Fruit fly (Drosophila melanogaster) whole organism, embryonic: Measurements from ENCODE around the gene yellow-e.

Source experiments
- Asciz ChIP-seq: fragments of 200-800 bp; sonication (Bioruptor generic); optimal IDR thresholded peaks from 2 replicates; lab custom pipeline; 2017; ENCODE audit warnings: missing biosample characterization, mild to moderate bottlenecking, missing genetic modification characterization, missing genetic modification reagents
- BtbVII ChIP-seq: fragments of 200-800 bp; sonication (Bioruptor generic); optimal IDR thresholded peaks from 3 replicates; lab custom pipeline; 2017; ENCODE audit warnings: missing biosample characterization, mild to moderate bottlenecking, missing genetic modification characterization
- CG10366 ChIP-seq: fragments of 200-800 bp; sonication (Bioruptor generic); IDR thresholded peaks from 2 replicates; pipeline ENCODE4 v1.3.6; 2022; ENCODE audit warnings: missing biosample characterization, missing genetic modification characterization
- CG10431 ChIP-seq: fragments of 200-800 bp; sonication (Bioruptor generic); optimal IDR thresholded peaks from 3 replicates; lab custom pipeline; 2018; ENCODE audit warnings: missing biosample characterization, mild to moderate bottlenecking, missing genetic modification characterization
- CG10462 ChIP-seq: fragments of 200-800 bp; sonication (Bioruptor generic); optimal IDR thresholded peaks from 2 replicates; lab custom pipeline; 2016; ENCODE audit warnings: missing biosample characterization, missing genetic modification characterization
- CG12155 ChIP-seq: fragments of 200-800 bp; sonication (Bioruptor generic); optimal IDR thresholded peaks from 3 replicates; lab custom pipeline; 2016; ENCODE audit warnings: missing biosample characterization, missing genetic modification characterization
- CG14860 ChIP-seq: fragments of 200-800 bp; sonication (Bioruptor generic); IDR thresholded peaks from 3 replicates; pipeline ENCODE4 v1.3.6; 2022; ENCODE audit warnings: missing biosample characterization, missing genetic modification characterization; ENCODE audit not compliant: partially characterized antibody
- CG15269 ChIP-seq: fragments of 200-800 bp; sonication (Bioruptor generic); optimal IDR thresholded peaks from 2 replicates; lab custom pipeline; 2018; ENCODE audit warnings: missing biosample characterization, mild to moderate bottlenecking, missing genetic modification characterization, moderate library complexity
- CG1529 ChIP-seq: fragments of 200-800 bp; sonication (Bioruptor generic); optimal IDR thresholded peaks from 3 replicates; lab custom pipeline; 2018; ENCODE audit warnings: missing biosample characterization, missing genetic modification characterization
- CG17328 ChIP-seq: fragments of 200-800 bp; sonication (Bioruptor generic); IDR thresholded peaks from 2 replicates; pipeline ENCODE4 v1.3.6; 2022; ENCODE audit warnings: missing biosample characterization, missing genetic modification characterization
- CG17912 ChIP-seq: fragments of 200-800 bp; sonication (Bioruptor generic); optimal IDR thresholded peaks from 2 replicates; lab custom pipeline; 2018; ENCODE audit warnings: missing biosample characterization, mild to moderate bottlenecking, missing genetic modification characterization
- CG1792 ChIP-seq: fragments of 200-800 bp; sonication (Bioruptor generic); optimal IDR thresholded peaks from 2 replicates; lab custom pipeline; 2016; ENCODE audit warnings: missing biosample characterization, missing genetic modification characterization
- CG2678 ChIP-seq: fragments of 200-800 bp; sonication (Bioruptor generic); optimal IDR thresholded peaks from 3 replicates; lab custom pipeline; 2019; ENCODE audit warnings: missing biosample characterization, mild to moderate bottlenecking, missing genetic modification characterization, moderate library complexity
- CG2712 ChIP-seq: fragments of 200-800 bp; optimal IDR thresholded peaks from 3 replicates; lab custom pipeline; 2019; ENCODE audit warnings: missing biosample characterization, mild to moderate bottlenecking, missing genetic modification characterization, moderate library complexity
- CG32772 ChIP-seq: fragments of 200-800 bp; sonication (Bioruptor generic); IDR thresholded peaks from 2 replicates; pipeline ENCODE4 v1.3.6; 2022; ENCODE audit warnings: missing biosample characterization, missing genetic modification characterization
- CG4328 ChIP-seq: fragments of 200-800 bp; sonication (Bioruptor generic); optimal IDR thresholded peaks from 3 replicates; lab custom pipeline; 2017; ENCODE audit warnings: missing biosample characterization, missing genetic modification reagents, missing genetic modification characterization
- CG4360 ChIP-seq: fragments of 200-800 bp; sonication (Bioruptor generic); IDR thresholded peaks from 2 replicates; pipeline ENCODE4 v1.3.6; 2022; ENCODE audit warnings: missing biosample characterization, missing genetic modification characterization
- CG4617 ChIP-seq: fragments of 200-800 bp; sonication (Bioruptor generic); optimal IDR thresholded peaks from 3 replicates; lab custom pipeline; 2016; ENCODE audit warnings: missing biosample characterization, missing genetic modification characterization, borderline replicate concordance
- CG4820 ChIP-seq: fragments of 200-800 bp; sonication (Bioruptor generic); optimal IDR thresholded peaks from 3 replicates; lab custom pipeline; 2016; ENCODE audit warnings: missing biosample characterization, missing genetic modification characterization
- CG6175 ChIP-seq: fragments of 200-800 bp; sonication (Bioruptor generic); IDR thresholded peaks from 3 replicates; pipeline ENCODE4 v1.3.6; 2022; ENCODE audit warnings: missing biosample characterization, missing genetic modification characterization
- CG7372 ChIP-seq: fragments of 200-800 bp; sonication (Bioruptor generic); IDR thresholded peaks from 2 replicates; pipeline ENCODE4 v1.3.6; 2022; ENCODE audit warnings: missing biosample characterization, missing genetic modification characterization
- CG7839 ChIP-seq: fragments of 200-800 bp; sonication (Bioruptor generic); optimal IDR thresholded peaks from 3 replicates; lab custom pipeline; 2018; ENCODE audit warnings: missing biosample characterization, mild to moderate bottlenecking, missing genetic modification characterization, moderate library complexity
- CG8281 ChIP-seq: fragments of 200-800 bp; sonication (Bioruptor generic); optimal IDR thresholded peaks from 2 replicates; lab custom pipeline; 2018; ENCODE audit warnings: missing biosample characterization, mild to moderate bottlenecking, missing genetic modification characterization, moderate library complexity
- CG9437 ChIP-seq: fragments of 200-800 bp; sonication (Bioruptor generic); optimal IDR thresholded peaks from 2 replicates; lab custom pipeline; 2018; ENCODE audit warnings: missing biosample characterization, mild to moderate bottlenecking, missing genetic modification characterization
- Ets97D ChIP-seq: fragments of 200-800 bp; sonication (Bioruptor generic); optimal IDR thresholded peaks from 3 replicates; lab custom pipeline; 2016; ENCODE audit warnings: missing biosample characterization, missing genetic modification characterization
- Lim3 ChIP-seq: fragments of 200-800 bp; sonication (Bioruptor generic); IDR thresholded peaks from 2 replicates; pipeline ENCODE4 v1.3.6; 2022; ENCODE audit warnings: missing biosample characterization, missing genetic modification characterization
- MTF-1 ChIP-seq: fragments of 200-800 bp; sonication (Bioruptor generic); optimal IDR thresholded peaks from 2 replicates; lab custom pipeline; 2018; ENCODE audit warnings: missing biosample characterization, mild to moderate bottlenecking, missing genetic modification characterization, borderline replicate concordance
- NK7.1 ChIP-seq: fragments of 200-800 bp; sonication (Bioruptor generic); optimal IDR thresholded peaks from 3 replicates; lab custom pipeline; 2016; ENCODE audit warnings: missing biosample characterization, missing genetic modification characterization
- Ravus ChIP-seq: fragments of 200-800 bp; sonication (Bioruptor generic); IDR thresholded peaks from 2 replicates; pipeline ENCODE4 v1.3.6; 2022; ENCODE audit warnings: missing biosample characterization, missing genetic modification characterization
- Side ChIP-seq: fragments of 200-800 bp; sonication (Bioruptor generic); optimal IDR thresholded peaks from 2 replicates; lab custom pipeline; 2016; ENCODE audit warnings: missing biosample characterization, missing genetic modification characterization
- aop ChIP-seq: fragments of 200-800 bp; sonication (Bioruptor generic); IDR thresholded peaks from 2 replicates; pipeline ENCODE4 v1.3.6; 2022; ENCODE audit warnings: missing biosample characterization, missing genetic modification characterization
- ap ChIP-seq: fragments of 200-800 bp; sonication (Bioruptor generic); IDR thresholded peaks from 2 replicates; pipeline ENCODE4 v1.3.6; 2022; ENCODE audit warnings: missing biosample characterization, missing genetic modification characterization
- bbx ChIP-seq: fragments of 200-800 bp; sonication (Bioruptor generic); IDR thresholded peaks from 2 replicates; pipeline ENCODE4 v1.3.6; 2022; ENCODE audit warnings: missing biosample characterization, missing genetic modification characterization; ENCODE audit not compliant: partially characterized antibody
- chm ChIP-seq: fragments of 200-800 bp; sonication (Bioruptor generic); IDR thresholded peaks from 2 replicates; pipeline ENCODE4 v1.3.6; 2022; ENCODE audit warnings: missing biosample characterization, missing genetic modification characterization
- da ChIP-seq: fragments of 200-800 bp; sonication (Bioruptor generic); optimal IDR thresholded peaks from 2 replicates; lab custom pipeline; 2016; ENCODE audit warnings: missing biosample characterization, missing genetic modification characterization
- dmrt11E ChIP-seq: fragments of 200-800 bp; sonication (Bioruptor generic); optimal IDR thresholded peaks from 3 replicates; lab custom pipeline; 2018; ENCODE audit warnings: missing biosample characterization, mild to moderate bottlenecking, missing genetic modification characterization, moderate library complexity
- insv ChIP-seq, 2 experiments: fragments of 200-800 bp; sonication (Bioruptor generic); optimal IDR thresholded peaks; 3 replicates each; lab custom pipeline; 2016 to 2018; ENCODE audit warnings: missing biosample characterization in 2 of 2, missing genetic modification characterization in 2 of 2
- jing ChIP-seq: fragments of 200-800 bp; sonication (Bioruptor generic); optimal IDR thresholded peaks from 2 replicates; lab custom pipeline; 2018; ENCODE audit warnings: missing biosample characterization, mild to moderate bottlenecking, missing genetic modification characterization
- kah ChIP-seq: fragments of 200-800 bp; sonication (Bioruptor generic); optimal IDR thresholded peaks from 2 replicates; lab custom pipeline; 2018; ENCODE audit warnings: missing biosample characterization, mild to moderate bottlenecking, missing genetic modification characterization
- klu ChIP-seq: fragments of 200-800 bp; sonication (Bioruptor generic); IDR thresholded peaks from 2 replicates; pipeline ENCODE4 v1.3.6; 2022; ENCODE audit warnings: missing biosample characterization, missing genetic modification characterization
- p53 ChIP-seq: fragments of 200-800 bp; sonication (Bioruptor generic); optimal IDR thresholded peaks from 2 replicates; lab custom pipeline; 2016; ENCODE audit warnings: missing biosample characterization, missing genetic modification characterization
- pita ChIP-seq: fragments of 200-800 bp; sonication (Bioruptor generic); optimal IDR thresholded peaks from 2 replicates; lab custom pipeline; 2017; ENCODE audit warnings: missing biosample characterization, mild to moderate bottlenecking, missing genetic modification characterization
- pnt ChIP-seq: fragments of 200-800 bp; sonication (Bioruptor generic); optimal IDR thresholded peaks from 3 replicates; lab custom pipeline; 2016; ENCODE audit warnings: missing biosample characterization, missing genetic modification characterization
- scrt ChIP-seq: fragments of 200-800 bp; sonication (Bioruptor generic); optimal IDR thresholded peaks from 2 replicates; lab custom pipeline; 2018; ENCODE audit warnings: missing biosample characterization, mild to moderate bottlenecking, missing genetic modification characterization, moderate library complexity
- sd ChIP-seq: fragments of 200-800 bp; sonication (Bioruptor generic); optimal IDR thresholded peaks from 3 replicates; lab custom pipeline; 2018; ENCODE audit warnings: missing biosample characterization, mild to moderate bottlenecking, missing genetic modification characterization, moderate library complexity
- sob ChIP-seq: fragments of 200-800 bp; sonication (Bioruptor generic); IDR thresholded peaks from 2 replicates; pipeline ENCODE4 v1.3.6; 2022; ENCODE audit warnings: missing biosample characterization, missing genetic modification characterization
- tll ChIP-seq, 2 experiments: fragments of 200-800 bp in 1 of 2; fragments of >200 bp in 1 of 2; sonication (Bioruptor generic) in 1 of 2; optimal IDR thresholded peaks; 2 replicates each; lab custom pipeline; 2017 to 2019; ENCODE audit warnings: missing biosample characterization in 2 of 2, missing genetic modification characterization in 2 of 2, mild to moderate bottlenecking in 1 of 2, moderate library complexity in 1 of 2
- usp ChIP-seq: fragments of >200 bp; optimal IDR thresholded peaks from 2 replicates; lab custom pipeline; 2017; ENCODE audit warnings: missing biosample characterization, missing genetic modification characterization
- vfl ChIP-seq: fragments of 200-800 bp; sonication (Bioruptor generic); optimal IDR thresholded peaks from 2 replicates; lab custom pipeline; 2016; ENCODE audit warnings: missing biosample characterization, missing genetic modification characterization
- wdn ChIP-seq: fragments of 200-800 bp; sonication (Bioruptor generic); IDR thresholded peaks from 2 replicates; pipeline ENCODE4 v1.3.6; 2022; ENCODE audit warnings: missing biosample characterization, missing genetic modification characterization
- yki ChIP-seq: fragments of >200 bp; optimal IDR thresholded peaks from 3 replicates; lab custom pipeline; 2018
- zen2 ChIP-seq: fragments of 200-800 bp; sonication (Bioruptor generic); IDR thresholded peaks from 3 replicates; pipeline ENCODE4 v1.3.6; 2022; ENCODE audit warnings: missing biosample characterization, missing genetic modification characterization; ENCODE audit not compliant: partially characterized antibody

The yellow-e gene

DNA sequence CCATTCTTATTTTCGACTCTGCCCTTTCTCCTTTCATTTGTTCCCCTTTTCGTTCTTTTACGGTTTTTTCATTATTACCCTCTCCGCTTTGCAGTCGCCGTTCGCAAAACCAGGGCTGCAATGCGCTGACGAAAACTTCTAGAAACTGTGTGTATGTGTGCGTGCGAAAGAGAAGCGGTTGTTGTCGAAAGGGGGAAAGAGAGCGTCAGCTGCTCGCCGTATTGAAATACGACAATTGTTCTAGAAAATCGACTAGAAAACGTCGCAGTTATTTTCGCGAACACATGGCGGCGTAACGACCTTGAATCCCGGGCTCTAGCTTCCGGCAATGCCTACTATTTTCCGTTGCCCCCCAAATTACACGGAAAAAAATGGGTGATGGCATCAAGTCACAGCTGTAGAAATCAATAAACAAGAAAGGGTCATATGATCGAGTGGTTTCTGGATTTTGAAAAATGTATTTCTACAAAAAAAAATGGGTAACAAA, 32.4 kb downstream of the yellow-e start (continued):
- TF ChIP-seq ap (GFP tag; lab: Robert Waterston, UW) (no peak), wdn (GFP tag; lab: Robert Waterston, UW) (no peak), dmrt11E (tag; lab: Kevin White, UChicago) (no peak), Lim3 (GFP tag; lab: Robert Waterston, UW) (no peak), tll (GFP tag; optimal IDR thresholded peaks at IDR 0.05; lab: Kevin White, UChicago) (no peak), CG2678 (no peak), insv (GFP tag; optimal IDR thresholded peaks at IDR 0.05; lab: Kevin White, UChicago) (no peak), CG7839 (tag; lab: Kevin White, UChicago) (no peak), pnt (no peak), CG10462 (GFP tag; lab: Kevin White, UChicago) (no peak), BtbVII (GFP tag; lab: Kevin White, UChicago) (peak; percentile 54), Asciz (GFP tag; lab: Kevin White, UChicago) (no peak), Side (GFP tag; lab: Kevin White, UChicago) (no peak), usp (GFP tag; lab: Kevin White, UChicago) (no peak), yki (lab: Kevin White, UChicago) (no peak), jing (GFP tag; lab: Kevin White, UChicago) (no peak), CG10366 (GFP tag; lab: Robert Waterston, UW) (no peak; the same call in 1 of the 2 replicates), CG12155 (GFP tag; lab: Kevin White, UChicago) (no peak), CG4617 (GFP tag; lab: Kevin White, UChicago) (no peak), CG4328 (GFP tag; lab: Kevin White, UChicago) (no peak), bbx (GFP tag; lab: Robert Waterston, UW) (peak; percentile 52; the same call in 1 of the 2 replicates), CG1529 (GFP tag; lab: Kevin White, UChicago) (no peak), CG2712 (tag; lab: Kevin White, UChicago) (no peak), klu (GFP tag; lab: Robert Waterston, UW) (no peak), CG14860 (GFP tag; lab: Robert Waterston, UW) (no peak), CG32772 (GFP tag; lab: Robert Waterston, UW) (no peak), CG17328 (no peak), Ravus (GFP tag; lab: Robert Waterston, UW) (no peak), p53 (GFP tag; lab: Kevin White, UChicago) (no peak), NK7.1 (no peak), scrt (GFP tag; lab: Kevin White, UChicago) (no peak), sd (tag; lab: Kevin White, UChicago) (no peak), CG4820 (no peak), aop (GFP tag; lab: Robert Waterston, UW) (no peak), da (GFP tag; lab: Kevin White, UChicago) (no peak), MTF-1 (GFP tag; lab: Kevin White, UChicago) (no peak), CG15269 (tag; lab: Kevin White, UChicago) (no peak), CG10431 (GFP tag; lab: Kevin White, UChicago) (no peak), vfl (GFP tag; lab: Kevin White, UChicago) (no peak), CG17912 (GFP tag; lab: Kevin White, UChicago) (no peak), CG9437 (GFP tag; lab: Kevin White, UChicago) (no peak), pita (GFP tag; lab: Kevin White, UChicago) (no peak), zen2 (GFP tag; lab: Robert Waterston, UW) (no peak), chm (GFP tag; lab: Robert Waterston, UW) (no peak), CG7372 (GFP tag; lab: Robert Waterston, UW) (no peak), CG1792 (GFP tag; lab: Kevin White, UChicago) (no peak), CG8281 (no peak), kah (GFP tag; lab: Kevin White, UChicago) (no peak), CG4360 (GFP tag; lab: Robert Waterston, UW) (no peak), CG6175 (no peak), sob (GFP tag; lab: Robert Waterston, UW) (no peak), Ets97D (GFP tag; lab: Kevin White, UChicago) (no peak)
